Worm (Caenorhabditis elegans) whole organism, L4 larva: ENCODE data around the gene gst-32.

ENCODE experiments used
- ceh-82 ChIP-seq: sonication (generic microtip); optimal IDR thresholded peaks from 2 replicates; lab custom pipeline; 2017; ENCODE audit warnings: missing biosample characterization, missing genetic modification characterization
- dpl-1 ChIP-seq: fragments of 150-350 bp; optimal IDR thresholded peaks from 2 replicates; lab custom pipeline; 2014; ENCODE audit warnings: missing biosample characterization, missing genetic modification reagents, missing genetic modification characterization
- dve-1 ChIP-seq: sonication (generic microtip); optimal IDR thresholded peaks from 2 replicates; lab custom pipeline; 2017; ENCODE audit warnings: antibody characterized with exemption, mild to moderate bottlenecking, missing genetic modification characterization, missing compliant biosample characterization; ENCODE audit not compliant: insufficient read depth
- lin-29 ChIP-seq: fragments of 200-800 bp; sonication (Bioruptor generic); IDR thresholded peaks from 2 replicates; pipeline ENCODE4 v1.3.6; 2022; ENCODE audit warnings: missing genetic modification reagents, missing genetic modification characterization, missing compliant biosample characterization
- lin-39 ChIP-seq: fragments of 150-350 bp; optimal IDR thresholded peaks from 2 replicates; lab custom pipeline; 2014; ENCODE audit warnings: missing biosample characterization, missing genetic modification reagents, missing genetic modification characterization
- mep-1 ChIP-seq: fragments of 150-350 bp; sonication (generic microtip); optimal IDR thresholded peaks from 3 replicates; lab custom pipeline; 2014; ENCODE audit warnings: missing biosample characterization, missing genetic modification characterization
- nhr-25 ChIP-seq: sonication (generic microtip); optimal IDR thresholded peaks from 2 replicates; lab custom pipeline; 2017; ENCODE audit warnings: missing genetic modification characterization, mild to moderate bottlenecking, missing compliant biosample characterization, antibody characterized with exemption, moderate library complexity, borderline replicate concordance; ENCODE audit not compliant: insufficient read depth
- snpc-1.2 ChIP-seq: fragments of 200-800 bp; sonication (Bioruptor generic); IDR thresholded peaks from 2 replicates; pipeline ENCODE4 v1.3.6; 2022; ENCODE audit warnings: missing genetic modification reagents, missing genetic modification characterization, missing compliant biosample characterization
- tag-97 ChIP-seq: fragments of 200-800 bp; sonication (Bioruptor generic); IDR thresholded peaks from 2 replicates; pipeline ENCODE4 v1.3.6; 2022; ENCODE audit warnings: missing genetic modification characterization, missing compliant biosample characterization
- unc-130 ChIP-seq: sonication (generic microtip); optimal IDR thresholded peaks from 2 replicates; lab custom pipeline; 2016; ENCODE audit warnings: missing genetic modification reagents, missing genetic modification characterization, missing compliant biosample characterization
- ztf-11 ChIP-seq: fragments of 150-350 bp; optimal IDR thresholded peaks from 2 replicates; lab custom pipeline; 2014; ENCODE audit warnings: missing biosample characterization, missing genetic modification characterization

DNA sequence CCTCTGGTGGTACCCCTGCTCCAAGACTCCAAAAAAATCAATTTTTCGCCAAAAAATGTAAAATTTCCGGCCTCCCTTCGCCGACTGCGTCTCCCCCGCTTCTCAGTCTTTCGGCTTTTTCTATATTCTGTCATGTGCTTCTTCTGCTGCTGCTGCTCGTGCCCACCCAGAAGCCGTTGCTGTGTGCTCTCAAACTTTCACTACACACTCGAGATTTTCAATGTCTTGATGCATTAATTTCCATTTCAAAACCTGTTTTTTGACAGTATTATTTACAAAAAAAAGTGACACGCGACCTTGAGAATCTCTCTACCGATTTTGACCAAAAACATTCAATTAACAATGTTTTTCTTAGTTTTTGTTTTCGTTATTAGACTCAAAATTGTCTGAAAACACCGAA lies 30.9 kb upstream of the gst-32 start:
- TF ChIP-seq mep-1 (no peak), ztf-11 (tag; lab: Kevin White, UChicago) (no peak), dpl-1 (GFP tag; lab: Kevin White, UChicago) (no peak), tag-97 (GFP tag; lab: Robert Waterston, UW) (no peak), lin-39 (tag; lab: Kevin White, UChicago) (no peak), nhr-25 (tag; lab: Kevin White, UChicago) (no peak), snpc-1.2 (no peak), lin-29 (no peak), ceh-82 (tag; lab: Kevin White, UChicago) (no peak), unc-130 (GFP tag; lab: Kevin White, UChicago) (no peak), dve-1 (no peak)
